Fruit fly (Drosophila melanogaster) Kc167 (cell line): ENCODE data around the gene glob3.

Experiments used
- Myc ChIP-seq: fragments of >200 bp; optimal IDR thresholded peaks from 2 replicates; lab custom pipeline; 2017; ENCODE audit warnings: missing external identifiers
- Sin3A ChIP-seq: fragments of >200 bp; optimal IDR thresholded peaks from 2 replicates; lab custom pipeline; 2018; ENCODE audit warnings: missing external identifiers
- h ChIP-seq: fragments of >200 bp; optimal IDR thresholded peaks from 3 replicates; lab custom pipeline; 2018; ENCODE audit warnings: missing external identifiers
- insv ChIP-seq: fragments of >200 bp; optimal IDR thresholded peaks from 3 replicates; lab custom pipeline; 2018; ENCODE audit warnings: missing external identifiers
- psq ChIP-seq: fragments of >200 bp; optimal IDR thresholded peaks from 2 replicates; lab custom pipeline; 2017; ENCODE audit warnings: missing external identifiers
- ttk ChIP-seq: sonication (Bioruptor generic); optimal IDR thresholded peaks from 2 replicates; lab custom pipeline; 2017; ENCODE audit warnings: missing external identifiers

- TF ChIP-seq insv (lab: Kevin White, UChicago) = no peak
- no peak for TF ChIP-seq h
- no peak for TF ChIP-seq Sin3A (lab: Kevin White, UChicago)
- no peak for TF ChIP-seq psq (lab: Kevin White, UChicago)
- no peak for TF ChIP-seq Myc (lab: Kevin White, UChicago)
- no peak for TF ChIP-seq ttk
Measured at dm6 chr3R:5833948-5834504, 4.2 kb downstream of the glob3 start.
